Fruit fly (Drosophila melanogaster) whole organism, embryonic: ENCODE measurements around the gene Tao.

Source experiments
- CG10209 ChIP-seq: fragments of 200-800 bp; sonication (Bioruptor generic); optimal IDR thresholded peaks from 3 replicates; lab custom pipeline; 2017; ENCODE audit warnings: missing biosample characterization, mild to moderate bottlenecking, missing genetic modification characterization, missing genetic modification reagents
- CG10543 ChIP-seq: fragments of 200-800 bp; sonication (Bioruptor generic); optimal IDR thresholded peaks from 3 replicates; lab custom pipeline; 2017; ENCODE audit warnings: missing biosample characterization, mild to moderate bottlenecking, missing genetic modification characterization, moderate library complexity
- CG10979 ChIP-seq: fragments of 200-800 bp; sonication (Bioruptor generic); optimal IDR thresholded peaks from 2 replicates; lab custom pipeline; 2018; ENCODE audit warnings: missing biosample characterization, mild to moderate bottlenecking, missing genetic modification characterization, moderate library complexity
- CG11398 ChIP-seq: fragments of 200-800 bp; sonication (Bioruptor generic); optimal IDR thresholded peaks from 2 replicates; lab custom pipeline; 2016; ENCODE audit warnings: missing biosample characterization, missing genetic modification characterization
- CG11723 ChIP-seq: fragments of 200-800 bp; sonication (Bioruptor generic); optimal IDR thresholded peaks from 2 replicates; lab custom pipeline; 2017; ENCODE audit warnings: missing biosample characterization, mild to moderate bottlenecking, missing genetic modification characterization
- CG12744 ChIP-seq: fragments of 200-800 bp; sonication (Bioruptor generic); optimal IDR thresholded peaks from 2 replicates; lab custom pipeline; 2016; ENCODE audit warnings: missing biosample characterization, missing genetic modification characterization
- CG12769 ChIP-seq: fragments of 200-800 bp; sonication (Bioruptor generic); optimal IDR thresholded peaks from 2 replicates; lab custom pipeline; 2019; ENCODE audit warnings: missing biosample characterization, mild to moderate bottlenecking, missing genetic modification characterization, moderate library complexity
- CG13287 ChIP-seq: fragments of 200-800 bp; sonication (Bioruptor generic); IDR thresholded peaks from 2 replicates; pipeline ENCODE4 v1.3.6; 2022; ENCODE audit warnings: missing biosample characterization, missing genetic modification characterization; ENCODE audit not compliant: partially characterized antibody
- CG13296 ChIP-seq: fragments of 200-800 bp; sonication (Bioruptor generic); optimal IDR thresholded peaks from 3 replicates; lab custom pipeline; 2018; ENCODE audit warnings: missing biosample characterization, mild to moderate bottlenecking, missing genetic modification characterization
- CG14965 ChIP-seq: fragments of 200-800 bp; sonication (Bioruptor generic); optimal IDR thresholded peaks from 2 replicates; lab custom pipeline; 2016; ENCODE audit warnings: missing biosample characterization, missing genetic modification characterization, borderline replicate concordance
- CG15073 ChIP-seq: fragments of 200-800 bp; sonication (Bioruptor generic); optimal IDR thresholded peaks from 2 replicates; lab custom pipeline; 2016; ENCODE audit warnings: missing biosample characterization, missing genetic modification characterization
- CG16863 ChIP-seq: fragments of 200-800 bp; sonication (Bioruptor generic); optimal IDR thresholded peaks from 3 replicates; lab custom pipeline; 2016; ENCODE audit warnings: missing biosample characterization, missing genetic modification characterization
- CG17829 ChIP-seq: fragments of 200-800 bp; optimal IDR thresholded peaks from 2 replicates; lab custom pipeline; 2019; ENCODE audit warnings: missing biosample characterization, mild to moderate bottlenecking, missing genetic modification characterization, moderate library complexity
- CG18764 ChIP-seq: fragments of 200-800 bp; sonication (Bioruptor generic); optimal IDR thresholded peaks from 3 replicates; lab custom pipeline; 2016; ENCODE audit warnings: missing biosample characterization, missing genetic modification characterization
- CG2875 ChIP-seq: fragments of 200-800 bp; sonication (Bioruptor generic); optimal IDR thresholded peaks from 2 replicates; lab custom pipeline; 2017; ENCODE audit warnings: missing biosample characterization, mild to moderate bottlenecking, missing genetic modification characterization, missing genetic modification reagents
- CG34224 ChIP-seq: fragments of 200-800 bp; sonication (Bioruptor generic); IDR thresholded peaks from 3 replicates; pipeline ENCODE4 v1.3.6; 2022; ENCODE audit warnings: missing biosample characterization, missing genetic modification characterization; ENCODE audit not compliant: partially characterized antibody
- CG7357 ChIP-seq: fragments of 200-800 bp; sonication (Bioruptor generic); IDR thresholded peaks from 3 replicates; pipeline ENCODE4 v1.3.6; 2022; ENCODE audit warnings: missing biosample characterization, missing genetic modification characterization
- CG7556 ChIP-seq: fragments of 200-800 bp; sonication (Bioruptor generic); optimal IDR thresholded peaks from 2 replicates; lab custom pipeline; 2017; ENCODE audit warnings: missing biosample characterization, mild to moderate bottlenecking, missing genetic modification characterization
- CG8359 ChIP-seq: fragments of 200-800 bp; sonication (Bioruptor generic); optimal IDR thresholded peaks from 2 replicates; lab custom pipeline; 2017; ENCODE audit warnings: missing biosample characterization, mild to moderate bottlenecking, missing genetic modification characterization, borderline replicate concordance
- CkIIα-i1 ChIP-seq: fragments of 200-800 bp; sonication (Bioruptor generic); IDR thresholded peaks from 2 replicates; pipeline ENCODE4 v1.3.6; 2022; ENCODE audit warnings: missing biosample characterization, missing genetic modification characterization
- Dad ChIP-seq: fragments of 200-800 bp; sonication (Bioruptor generic); optimal IDR thresholded peaks from 3 replicates; lab custom pipeline; 2016; ENCODE audit warnings: missing biosample characterization, missing genetic modification characterization
- Dll ChIP-seq: fragments of 200-800 bp; sonication (Bioruptor generic); IDR thresholded peaks from 4 replicates; pipeline ENCODE4 v1.3.6; 2022; ENCODE audit warnings: missing biosample characterization, missing genetic modification characterization; ENCODE audit not compliant: partially characterized antibody
- Dref ChIP-seq: fragments of 200-800 bp; sonication (Bioruptor generic); IDR thresholded peaks from 2 replicates; pipeline ENCODE4 v1.3.6; 2022; ENCODE audit warnings: missing biosample characterization, missing genetic modification characterization
- Hey ChIP-seq: fragments of 200-800 bp; sonication (Bioruptor generic); optimal IDR thresholded peaks from 3 replicates; lab custom pipeline; 2018; ENCODE audit warnings: missing biosample characterization, mild to moderate bottlenecking, missing genetic modification characterization
- Med ChIP-seq: fragments of 200-800 bp; sonication (Bioruptor generic); peaks from one replicate; lab custom pipeline; 2016; ENCODE audit warnings: missing biosample characterization, missing genetic modification characterization, mild to moderate bottlenecking, inconsistent platforms, moderate library complexity
- NC2α ChIP-seq: fragments of 200-800 bp; sonication (Bioruptor generic); optimal IDR thresholded peaks from 2 replicates; lab custom pipeline; 2016; ENCODE audit warnings: missing biosample characterization, missing genetic modification characterization
- Opbp ChIP-seq: fragments of 200-800 bp; sonication (Bioruptor generic); IDR thresholded peaks from 3 replicates; pipeline ENCODE4 v1.3.6; 2022; ENCODE audit warnings: missing biosample characterization, missing genetic modification characterization; ENCODE audit not compliant: partially characterized antibody
- Ptx1 ChIP-seq: fragments of 200-800 bp; sonication (Bioruptor generic); IDR thresholded peaks from 2 replicates; pipeline ENCODE4 v1.3.6; 2022; ENCODE audit warnings: missing biosample characterization, missing genetic modification characterization
- Rfx ChIP-seq: fragments of 200-800 bp; sonication (Bioruptor generic); IDR thresholded peaks from 2 replicates; pipeline ENCODE4 v1.3.6; 2022; ENCODE audit warnings: missing biosample characterization, missing genetic modification characterization
- ash1 ChIP-seq: fragments of 200-800 bp; sonication (Bioruptor generic); optimal IDR thresholded peaks from 2 replicates; lab custom pipeline; 2018; ENCODE audit warnings: missing biosample characterization, mild to moderate bottlenecking, missing genetic modification characterization
- cas ChIP-seq: fragments of 200-800 bp; sonication (Bioruptor generic); IDR thresholded peaks from 2 replicates; pipeline ENCODE4 v1.3.6; 2022; ENCODE audit warnings: missing biosample characterization, missing genetic modification characterization
- chinmo ChIP-seq: fragments of 200-800 bp; sonication (Bioruptor generic); IDR thresholded peaks from 4 replicates; pipeline ENCODE4 v1.3.6; 2022; ENCODE audit warnings: missing biosample characterization, missing genetic modification characterization; ENCODE audit not compliant: partially characterized antibody
- corto ChIP-seq: fragments of 200-800 bp; sonication (Bioruptor generic); optimal IDR thresholded peaks from 2 replicates; lab custom pipeline; 2016; ENCODE audit warnings: missing biosample characterization, mild to moderate bottlenecking, missing genetic modification characterization, moderate library complexity
- cwo ChIP-seq: fragments of 200-800 bp; sonication (Bioruptor generic); optimal IDR thresholded peaks from 3 replicates; lab custom pipeline; 2017; ENCODE audit warnings: missing biosample characterization, missing genetic modification characterization, mild to moderate bottlenecking, moderate library complexity, missing genetic modification reagents
- dysf ChIP-seq: fragments of 200-800 bp; sonication (Bioruptor generic); IDR thresholded peaks from 3 replicates; pipeline ENCODE4 v1.3.6; 2022; ENCODE audit warnings: missing biosample characterization, missing genetic modification characterization
- hb ChIP-seq: fragments of 200-800 bp; sonication (Bioruptor generic); IDR thresholded peaks from 3 replicates; pipeline ENCODE4 v1.3.6; 2022; ENCODE audit warnings: missing biosample characterization, missing genetic modification characterization; ENCODE audit not compliant: partially characterized antibody
- jumu ChIP-seq: fragments of 200-800 bp; sonication (Bioruptor generic); optimal IDR thresholded peaks from 3 replicates; lab custom pipeline; 2016; ENCODE audit warnings: missing biosample characterization, missing genetic modification characterization
- kni ChIP-seq: fragments of 200-800 bp; sonication (Bioruptor generic); optimal IDR thresholded peaks from 3 replicates; lab custom pipeline; 2017; ENCODE audit warnings: mild to moderate bottlenecking, missing biosample characterization, missing genetic modification reagents, missing genetic modification characterization
- lola ChIP-seq, 3 experiments: fragments of >200 bp in 2 of 3; fragments of 200-800 bp in 1 of 3; sonication (Bioruptor generic) in 1 of 3; optimal IDR thresholded peaks; 2 replicates each; lab custom pipeline; 2017 to 2019; ENCODE audit warnings: missing biosample characterization in 3 of 3, missing genetic modification characterization in 3 of 3, mild to moderate bottlenecking in 1 of 3, moderate library complexity in 1 of 3
- prd ChIP-seq, 3 experiments: fragments of >200 bp in 2 of 3; fragments of 200-800 bp in 1 of 3; sonication (Bioruptor generic) in 1 of 3; optimal IDR thresholded peaks in 2 of 3; IDR thresholded peaks in 1 of 3; 2 replicates in 2 of 3; 3 replicates in 1 of 3; pipeline versions ENCODE4 v1.3.6 to Lab custom; 2017 to 2022; ENCODE audit warnings: missing biosample characterization in 1 of 3, missing genetic modification characterization in 1 of 3
- sd ChIP-seq: fragments of 200-800 bp; sonication (Bioruptor generic); optimal IDR thresholded peaks from 3 replicates; lab custom pipeline; 2018; ENCODE audit warnings: missing biosample characterization, mild to moderate bottlenecking, missing genetic modification characterization, moderate library complexity
- so ChIP-seq: fragments of 200-800 bp; sonication (Bioruptor generic); IDR thresholded peaks from 3 replicates; pipeline ENCODE4 v1.3.6; 2022; ENCODE audit warnings: missing biosample characterization, missing genetic modification characterization
- sr ChIP-seq: fragments of 200-800 bp; sonication (Bioruptor generic); IDR thresholded peaks from 3 replicates; pipeline ENCODE4 v1.3.6; 2022; ENCODE audit warnings: missing biosample characterization, missing genetic modification characterization
- ssp ChIP-seq: fragments of 200-800 bp; sonication (Bioruptor generic); IDR thresholded peaks from 2 replicates; pipeline ENCODE4 v1.3.6; 2022; ENCODE audit warnings: missing biosample characterization, missing genetic modification characterization
- twi ChIP-seq: fragments of 200-800 bp; optimal IDR thresholded peaks from 2 replicates; lab custom pipeline; 2019; ENCODE audit warnings: missing biosample characterization, mild to moderate bottlenecking, missing genetic modification characterization, moderate library complexity
- usp ChIP-seq: fragments of >200 bp; optimal IDR thresholded peaks from 2 replicates; lab custom pipeline; 2017; ENCODE audit warnings: missing biosample characterization, missing genetic modification characterization
- vfl ChIP-seq: fragments of 200-800 bp; sonication (Bioruptor generic); optimal IDR thresholded peaks from 2 replicates; lab custom pipeline; 2016; ENCODE audit warnings: missing biosample characterization, missing genetic modification characterization
- wor ChIP-seq: fragments of 200-800 bp; sonication (Bioruptor generic); IDR thresholded peaks from 2 replicates; pipeline ENCODE4 v1.3.6; 2022; ENCODE audit warnings: missing biosample characterization, missing genetic modification characterization

The Tao gene

DNA sequence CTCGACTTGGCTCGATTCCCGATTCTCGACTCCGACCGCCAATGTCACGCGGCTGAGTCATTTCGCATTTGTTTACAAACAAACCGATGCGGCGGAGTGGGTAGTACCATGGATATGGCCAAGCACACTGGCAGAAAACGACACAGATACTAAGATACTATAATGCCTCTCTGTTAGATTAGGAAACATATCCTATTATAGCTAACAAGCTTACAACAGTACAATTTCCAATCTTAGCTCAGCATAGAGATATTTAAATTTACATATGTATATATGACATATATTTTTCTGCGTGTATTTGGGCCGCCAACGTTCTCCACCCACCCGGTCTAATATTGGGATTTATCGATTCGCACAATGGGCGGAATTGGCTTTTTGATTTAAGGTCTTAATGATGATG is 24.4 kb upstream of the Tao start (continued):
- no peak for TF ChIP-seq kni (GFP tag; lab: Kevin White, UChicago)
- peak; percentile 86 for TF ChIP-seq dysf (GFP tag; lab: Robert Waterston, UW)
- TF ChIP-seq CG10209 (GFP tag; lab: Kevin White, UChicago) = peak; percentile 59
- no peak for TF ChIP-seq ash1 (GFP tag; lab: Kevin White, UChicago)
- TF ChIP-seq wor (GFP tag; lab: Robert Waterston, UW) = peak; percentile 48; the same call in 1 of the 2 replicates
- peak; percentile 64 for TF ChIP-seq CG13296 (GFP tag; lab: Kevin White, UChicago)
- no peak for TF ChIP-seq usp (GFP tag; lab: Kevin White, UChicago)
- TF ChIP-seq NC2α (GFP tag; lab: Kevin White, UChicago) = no peak
- 0 out of 2 replicates have a peak, but pooled peaks have one; percentile 38 for TF ChIP-seq cas (GFP tag; lab: Robert Waterston, UW)
- peak; percentile 55 for TF ChIP-seq jumu (GFP tag; lab: Kevin White, UChicago)
- peak; percentile 56; the same call in 1 of the 3 replicates for TF ChIP-seq CG7357 (GFP tag; lab: Robert Waterston, UW)
- TF ChIP-seq CG12744 (GFP tag; lab: Kevin White, UChicago) = peak; percentile 42
- TF ChIP-seq cwo = peak; percentile 75

DNA sequence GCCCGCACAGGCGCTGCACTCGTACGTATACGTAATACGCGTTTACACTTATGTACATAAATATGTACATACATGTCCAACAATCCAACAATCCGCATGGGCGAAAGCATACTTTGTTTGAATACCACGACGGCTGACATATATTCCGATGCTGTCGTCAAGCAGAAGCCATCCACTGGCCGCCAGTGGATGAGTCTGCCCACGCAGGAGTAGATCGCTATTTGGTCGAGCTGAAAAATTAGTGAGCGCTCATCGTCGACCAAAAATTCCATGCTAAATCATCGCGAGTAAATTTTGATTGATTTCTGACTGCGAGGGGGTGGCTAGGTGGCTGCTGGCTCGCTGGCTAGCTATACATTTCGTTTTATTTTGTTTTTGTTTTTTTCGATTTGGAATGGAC is 22.9 kb upstream of the Tao start:
- peak; percentile 41; the same call in 1 of the 2 replicates for TF ChIP-seq Rfx (GFP tag; lab: Robert Waterston, UW)
- no peak for TF ChIP-seq CG15073
- no peak for TF ChIP-seq Dad (GFP tag; lab: Kevin White, UChicago)
- TF ChIP-seq CG13287 (GFP tag; lab: Robert Waterston, UW) = 0 out of 2 replicates have a peak, but pooled peaks have one; percentile 5
- no peak for TF ChIP-seq vfl (GFP tag; lab: Kevin White, UChicago)
- TF ChIP-seq ssp = no peak
- no peak for TF ChIP-seq Hey
- TF ChIP-seq Ptx1 (GFP tag; lab: Robert Waterston, UW) = no peak
- peak; percentile 40 for TF ChIP-seq Med (GFP tag; lab: Kevin White, UChicago)
- TF ChIP-seq lola (GFP tag; optimal IDR thresholded peaks at IDR 0.05; lab: Kevin White, UChicago) = no peak
- no peak for TF ChIP-seq Dll
- no peak for TF ChIP-seq hb
- no peak for TF ChIP-seq CkIIα-i1
- no peak for TF ChIP-seq so (GFP tag; lab: Robert Waterston, UW)
- no peak for TF ChIP-seq CG18764 (GFP tag; lab: Kevin White, UChicago)
- TF ChIP-seq Dref = no peak
- TF ChIP-seq twi (tag; lab: Kevin White, UChicago) = no peak
- TF ChIP-seq CG14965 (GFP tag; lab: Kevin White, UChicago) = no peak
- no peak for TF ChIP-seq corto (GFP tag; lab: Kevin White, UChicago)
- 0 out of 3 replicates have a peak, but pooled peaks have one; percentile 25 for TF ChIP-seq Opbp (GFP tag; lab: Robert Waterston, UW)
- TF ChIP-seq CG7556 = no peak
- TF ChIP-seq CG11398 = no peak
- TF ChIP-seq sr (GFP tag; lab: Robert Waterston, UW) = peak; percentile 87
- TF ChIP-seq CG10979 (tag; lab: Kevin White, UChicago) = no peak
- TF ChIP-seq sd (tag; lab: Kevin White, UChicago) = peak; percentile 89
- TF ChIP-seq CG8359 (GFP tag; lab: Kevin White, UChicago) = no peak
- no peak for TF ChIP-seq CG16863 (GFP tag; lab: Kevin White, UChicago)
- peak; percentile 69 for TF ChIP-seq CG10543
- TF ChIP-seq CG17829 = no peak
- TF ChIP-seq CG12769 (tag; lab: Kevin White, UChicago) = peak; percentile 38
- no peak for TF ChIP-seq prd (optimal IDR thresholded peaks at IDR 0.05; lab: Kevin White, UChicago)
- no peak for TF ChIP-seq prd (GFP tag; IDR thresholded peaks at IDR 0.05; lab: Robert Waterston, UW)
- no peak for TF ChIP-seq CG11723
- TF ChIP-seq CG34224 (GFP tag; lab: Robert Waterston, UW) = peak; percentile 21; the same call in 1 of the 3 replicates
- 0 out of 4 replicates have a peak, but pooled peaks have one; percentile 64 for TF ChIP-seq chinmo
- no peak for TF ChIP-seq CG2875 (GFP tag; lab: Kevin White, UChicago)
